Worm (Caenorhabditis elegans): ENCODE data around the gene C06H2.7.
"Not testable (repeated sequence)": the region's sequence is repeated elsewhere in the genome, so short reads cannot be mapped to it uniquely, and the experiment has no call there.

Gene C06H2.7

DNA sequence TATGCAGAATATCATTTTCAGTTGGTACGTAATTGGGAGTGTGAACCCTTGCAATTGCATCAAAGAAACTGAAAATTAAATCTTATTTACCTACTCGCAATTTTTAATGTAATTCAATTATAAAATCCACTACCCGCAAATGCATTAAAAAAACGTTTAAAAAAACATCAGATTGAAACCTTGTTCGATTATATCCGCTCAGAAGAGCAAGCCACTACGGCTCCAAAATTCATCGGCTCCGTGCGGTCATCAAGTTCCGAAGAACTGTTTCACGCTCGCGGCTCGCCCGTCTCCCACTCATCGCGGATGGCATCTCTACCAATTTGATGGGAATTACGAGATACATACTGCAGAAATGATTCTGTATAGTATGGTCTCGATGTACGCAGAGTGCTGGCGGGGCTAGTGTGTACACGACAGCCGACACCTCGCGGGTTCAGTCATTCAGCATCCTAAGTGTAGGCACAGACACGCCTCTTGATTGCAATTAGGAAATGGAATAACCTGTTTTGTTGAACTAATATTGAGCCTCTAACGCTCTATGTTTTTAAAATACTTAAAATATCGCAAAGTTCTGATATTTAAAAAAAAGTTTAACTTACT is 30.8 kb upstream of the C06H2.7 start:
- TF ChIP-seq crh-2 (tag; optimal IDR thresholded peaks at IDR 0.05) (peak; percentile 18), snpc-4 (tag; optimal IDR thresholded peaks at IDR 0.05) (peak; percentile 94), sma-9 (GFP tag; optimal IDR thresholded peaks at IDR 0.05) (peak; percentile 82), fos-1 (tag; optimal IDR thresholded peaks at IDR 0.05) (peak; percentile 5), sma-3 (GFP tag; optimal IDR thresholded peaks at IDR 0.05) (peak; percentile 56)
- TF ChIP-seq sma-9 (tag; optimal IDR thresholded peaks at IDR 0.05): not testable (repeated sequence)

DNA sequence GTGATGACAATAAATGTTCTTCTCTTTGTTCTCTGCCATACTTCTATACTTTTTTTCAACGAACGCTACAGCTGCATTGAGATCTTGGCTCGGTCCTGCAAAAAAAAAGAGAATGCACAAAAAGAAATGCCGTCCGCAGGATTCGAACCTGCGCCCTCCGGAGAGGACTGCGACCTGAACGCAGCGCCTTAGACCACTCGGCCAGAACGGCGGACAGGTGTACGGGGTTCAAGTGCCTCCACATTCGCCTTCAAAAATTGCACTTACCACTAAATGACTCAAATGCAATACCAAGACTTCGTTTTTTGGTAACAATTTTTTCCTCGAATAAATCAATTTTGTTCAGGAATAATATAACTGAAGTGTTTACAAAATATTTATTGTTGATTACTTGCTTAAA is 30.1 kb upstream of the C06H2.7 start:
- TF ChIP-seq nhr-129 (tag; optimal IDR thresholded peaks at IDR 0.05) (peak; percentile 26), sma-9 (GFP tag; optimal IDR thresholded peaks at IDR 0.05) (peak; percentile 52), sma-9 (tag; optimal IDR thresholded peaks at IDR 0.05) (no peak), R02D3.7 (tag; optimal IDR thresholded peaks at IDR 0.05) (no peak), Y55F3AM.14 (GFP tag; optimal IDR thresholded peaks at IDR 0.05) (peak; percentile 47), unc-39 (tag; optimal IDR thresholded peaks at IDR 0.05) (no peak), crh-2 (tag; optimal IDR thresholded peaks at IDR 0.05) (peak; percentile 8), lsy-2 (tag; optimal IDR thresholded peaks at IDR 0.05) (peak in 1 of 2 experiments; percentile 25), snpc-4 (tag; optimal IDR thresholded peaks at IDR 0.05) (peak; percentile 95)

DNA sequence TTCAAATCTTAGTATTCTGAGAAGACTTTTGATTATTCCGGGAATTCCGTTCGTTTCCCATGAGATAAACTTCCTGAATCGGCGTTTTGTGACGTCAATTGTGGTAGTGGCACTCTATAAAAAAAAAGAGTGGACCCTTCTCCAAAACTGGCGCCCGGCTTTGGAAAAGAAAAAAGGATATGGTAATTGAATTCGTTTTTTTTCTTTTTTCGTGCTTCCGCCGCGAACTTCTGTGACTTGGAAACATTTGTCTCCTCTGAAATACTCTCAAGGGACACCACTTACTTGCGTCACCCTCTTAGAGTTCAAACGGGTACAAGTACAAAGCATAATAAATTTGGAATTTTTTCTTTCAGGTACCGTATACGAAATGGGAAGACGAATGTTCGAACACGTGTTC is 28.1 kb upstream of the C06H2.7 start:
- TF ChIP-seq lsy-2 (tag; optimal IDR thresholded peaks at IDR 0.05) (no peak), F13H6.1 (tag; optimal IDR thresholded peaks at IDR 0.05) (peak; percentile 2), sma-9 (GFP tag; optimal IDR thresholded peaks at IDR 0.05) (peak; percentile 36), sma-9 (tag; optimal IDR thresholded peaks at IDR 0.05) (no peak)

DNA sequence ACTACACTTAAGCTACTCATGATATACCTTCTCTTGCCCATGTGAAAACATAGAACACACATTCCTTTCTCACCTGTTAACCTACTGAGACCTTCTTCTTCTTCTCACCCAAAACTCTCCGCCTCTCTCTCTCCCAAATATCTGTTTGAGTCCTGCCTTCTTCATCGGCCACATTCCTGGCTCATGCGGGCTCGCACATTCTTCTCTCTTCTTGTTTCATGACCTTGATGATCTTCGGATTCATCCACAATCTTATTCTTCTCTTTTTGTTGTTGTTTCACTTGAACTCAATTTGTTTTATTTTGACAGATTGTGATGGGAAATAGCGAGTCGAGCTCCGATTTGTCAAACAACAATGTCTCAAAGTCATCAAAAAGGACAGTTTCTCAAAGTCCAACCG is 27.3 kb upstream of the C06H2.7 start, which contains the start of gene T19C4.5:
Gene T19C4.5 (plus strand): TSS at position 308 of the 400 bp plus-strand sequence.
- TF ChIP-seq C34F6.9 (tag; optimal IDR thresholded peaks at IDR 0.05) (peak; percentile 16), ztf-4 (tag; optimal IDR thresholded peaks at IDR 0.05) (no peak), F13H6.1 (tag; optimal IDR thresholded peaks at IDR 0.05) (peak; percentile 6), nhr-129 (tag; optimal IDR thresholded peaks at IDR 0.05) (peak; percentile 16)

DNA sequence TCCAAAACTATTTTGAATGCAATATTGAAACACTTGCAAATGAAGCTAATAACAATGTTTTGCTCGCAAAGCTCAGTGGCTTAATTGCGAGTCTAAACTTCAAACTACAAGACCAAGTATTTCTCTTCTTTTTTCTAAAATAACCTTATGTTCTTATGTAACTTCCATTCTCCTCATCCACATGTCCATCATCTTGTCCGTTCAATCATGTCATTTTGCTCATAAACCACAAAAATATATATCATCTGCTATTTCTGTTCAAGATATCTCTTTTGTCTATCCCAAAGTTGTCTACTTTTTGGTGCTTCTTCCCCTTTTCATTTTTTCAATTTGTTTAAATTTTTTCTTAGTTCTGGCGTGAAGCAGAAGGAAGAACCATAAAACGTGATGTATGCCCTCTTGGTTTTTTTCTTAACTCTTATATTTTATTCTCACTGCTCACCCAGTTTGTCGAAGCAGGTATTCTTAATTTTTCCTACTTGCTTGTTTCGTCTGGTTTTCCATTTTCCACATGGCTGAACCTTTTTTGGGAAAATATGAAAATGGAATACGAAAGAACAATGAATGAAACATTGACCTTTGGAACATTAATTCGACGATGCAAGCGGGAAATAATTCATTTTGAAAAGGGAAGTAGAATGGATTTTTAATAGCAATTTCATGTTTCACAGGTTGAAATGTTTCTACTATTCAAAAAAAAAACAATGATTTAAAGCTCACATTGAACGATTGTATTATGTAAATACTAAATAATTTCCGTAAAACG is 26.2 kb upstream of the C06H2.7 start:
- no peak for TF ChIP-seq Y55F3AM.14 (GFP tag; optimal IDR thresholded peaks at IDR 0.05)
- TF ChIP-seq nhr-6 (tag; optimal IDR thresholded peaks at IDR 0.05): no peak
- TF ChIP-seq aly-2 (tag; optimal IDR thresholded peaks at IDR 0.05): no peak
- no peak for TF ChIP-seq F13H6.1 (tag; optimal IDR thresholded peaks at IDR 0.05)
- TF ChIP-seq ZK546.5 (tag; optimal IDR thresholded peaks at IDR 0.05): no peak
- no peak for TF ChIP-seq mab-5 (tag; optimal IDR thresholded peaks at IDR 0.05)
- no peak for TF ChIP-seq mbf-1 (tag; optimal IDR thresholded peaks at IDR 0.05)
- no peak for TF ChIP-seq mdl-1 (tag; optimal IDR thresholded peaks at IDR 0.05)
- TF ChIP-seq egl-27 (tag; optimal IDR thresholded peaks at IDR 0.05): no peak
- TF ChIP-seq nhr-23 (tag; optimal IDR thresholded peaks at IDR 0.05): no peak
- TF ChIP-seq ceh-82 (tag; optimal IDR thresholded peaks at IDR 0.05): no peak
- no peak for TF ChIP-seq gmeb-1 (tag; optimal IDR thresholded peaks at IDR 0.05)

DNA sequence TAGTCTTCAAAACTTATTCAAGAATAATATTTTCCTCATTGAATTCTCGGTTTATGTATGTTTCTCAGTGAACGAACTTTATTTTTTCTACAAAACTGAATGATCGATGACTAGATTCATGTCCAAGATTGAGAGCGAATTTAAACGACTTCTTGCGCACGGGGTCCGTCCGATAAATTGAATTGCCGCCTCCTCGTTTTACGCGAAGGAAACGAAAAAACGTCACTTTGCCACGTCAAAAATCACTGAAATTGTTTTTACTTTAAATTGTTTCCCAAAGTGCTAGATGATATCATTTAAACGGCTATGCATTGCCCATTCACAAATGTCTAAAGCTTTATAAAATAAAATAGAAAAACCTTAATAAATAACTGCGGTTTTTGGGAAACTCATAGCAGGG is 23.2 kb upstream of the C06H2.7 start:
- TF ChIP-seq unc-55 (GFP tag; optimal IDR thresholded peaks at IDR 0.05) (no peak), sem-4 (tag; optimal IDR thresholded peaks at IDR 0.05) (peak; percentile 9), sma-3 (GFP tag; optimal IDR thresholded peaks at IDR 0.05) (no peak)

DNA sequence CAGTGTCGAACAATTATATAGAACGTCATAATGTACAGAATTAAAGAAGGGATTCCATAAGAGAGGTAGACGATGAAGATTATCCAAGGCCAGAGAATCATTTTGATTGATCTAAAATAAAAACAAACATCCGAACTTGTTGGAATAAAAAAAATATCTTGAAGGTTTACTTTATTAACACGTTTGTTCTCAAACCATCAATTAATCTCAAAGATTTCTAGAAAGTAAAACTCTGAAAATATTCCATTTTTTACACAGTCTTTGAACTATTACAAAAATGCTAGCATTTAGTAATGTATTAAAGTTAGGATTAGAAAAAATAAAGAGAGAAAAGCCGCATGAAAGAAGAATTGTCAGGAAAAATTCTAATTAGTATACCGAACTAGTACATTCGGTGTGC is 19.9 kb upstream of the C06H2.7 start, which contains the start of gene srg-40:
Gene srg-40 (minus strand): TSS at position 101 of the 400 bp plus-strand sequence.
- TF ChIP-seq nhr-11 (tag; optimal IDR thresholded peaks at IDR 0.05) (no peak), lsy-2 (tag; optimal IDR thresholded peaks at IDR 0.05) (no peak), ztf-11 (tag; optimal IDR thresholded peaks at IDR 0.05) (no peak), sem-4 (tag; optimal IDR thresholded peaks at IDR 0.05) (no peak), R02D3.7 (tag; optimal IDR thresholded peaks at IDR 0.05) (no peak), sma-9 (GFP tag; optimal IDR thresholded peaks at IDR 0.05) (no peak), sma-9 (tag; optimal IDR thresholded peaks at IDR 0.05) (no peak), ztf-1 (GFP tag; conservative IDR thresholded peaks at IDR 0.05) (no peak), ama-1 (optimal IDR thresholded peaks at IDR 0.05) (no peak), nhr-10 (tag; optimal IDR thresholded peaks at IDR 0.05) (no peak), ceh-82 (tag; optimal IDR thresholded peaks at IDR 0.05) (no peak)

Data from whole organism, L2 larva.